Fruit fly (Drosophila melanogaster): ENCODE data around the gene CG11050.
A peak's percentile ranks its signal among the peaks of the same experiment; 100 is the strongest.

The CG11050 gene

dm6 chr2L:6561463-6562357, 49.1 kb upstream of the CG11050 start, which contains the start of the genes Trmt6 and Ent2 (continued):
- TF ChIP-seq caup (GFP tag; optimal IDR thresholded peaks at IDR 0.05; ENCODE audit: severe bottlenecking) (peak; percentile 94), nom (GFP tag; optimal IDR thresholded peaks at IDR 0.05) (peak; percentile 75), CG10274 (GFP tag; optimal IDR thresholded peaks at IDR 0.05) (peak; percentile 87), mam (GFP tag; optimal IDR thresholded peaks at IDR 0.05) (peak; percentile 98), HLHmδ (GFP tag; optimal IDR thresholded peaks at IDR 0.05) (no peak), CG8281 (tag; optimal IDR thresholded peaks at IDR 0.05) (peak; percentile 84), pros (GFP tag; optimal IDR thresholded peaks at IDR 0.05) (peak; percentile 34), lbe (GFP tag; optimal IDR thresholded peaks at IDR 0.05) (peak; percentile 91), CG13287 (GFP tag; IDR thresholded peaks at IDR 0.05; ENCODE audit: partially characterized antibody) (no peak; the same call in 1 of the 2 replicates), Max (GFP tag; optimal IDR thresholded peaks at IDR 0.05) (peak; percentile 90), CG12299 (tag; optimal IDR thresholded peaks at IDR 0.05) (peak; percentile 72), Meics (GFP tag; optimal IDR thresholded peaks at IDR 0.05) (peak; percentile 99), Dref (GFP tag; IDR thresholded peaks at IDR 0.05) (peak; percentile 49), CG1529 (GFP tag; optimal IDR thresholded peaks at IDR 0.05) (peak; percentile 82), CG6254 (GFP tag; optimal IDR thresholded peaks at IDR 0.05) (peak; percentile 82), CG14667 (GFP tag; IDR thresholded peaks at IDR 0.05) (peak; percentile 97), klu (GFP tag; IDR thresholded peaks at IDR 0.05) (peak; percentile 95), Gug (GFP tag; IDR thresholded peaks at IDR 0.05) (peak; percentile 99), CG2202 (tag; optimal IDR thresholded peaks at IDR 0.05) (peak; percentile 77), MTF-1 (GFP tag; optimal IDR thresholded peaks at IDR 0.05; ENCODE audit: borderline replicate concordance) (peak; percentile 89), Antp (GFP tag; optimal IDR thresholded peaks at IDR 0.05) (peak; percentile 98), CG1233 (GFP tag; optimal IDR thresholded peaks at IDR 0.05) (peak; percentile 89), CG6654 (GFP tag; optimal IDR thresholded peaks at IDR 0.05) (peak; percentile 87), CG4404 (GFP tag; IDR thresholded peaks at IDR 0.05) (peak; percentile 97), Optix (GFP tag; IDR thresholded peaks at IDR 0.05) (peak; percentile 97), Taf1 (GFP tag; IDR thresholded peaks at IDR 0.05) (peak; percentile 96), D (optimal IDR thresholded peaks at IDR 0.05) (peak; percentile 30), D (GFP tag; optimal IDR thresholded peaks at IDR 0.05) (peak; percentile 87), CG15601 (tag; optimal IDR thresholded peaks at IDR 0.05) (peak; percentile 85), Opbp (GFP tag; IDR thresholded peaks at IDR 0.05; ENCODE audit: partially characterized antibody) (0 out of 3 replicates have a peak, but pooled peaks have one; percentile 37), Mrtf (GFP tag; IDR thresholded peaks at IDR 0.05) (peak; percentile 98), CG4328 (GFP tag; optimal IDR thresholded peaks at IDR 0.05) (peak; percentile 80), Hr51 (GFP tag; optimal IDR thresholded peaks at IDR 0.05) (peak; percentile 94), CG13775 (GFP tag; optimal IDR thresholded peaks at IDR 0.05) (peak; percentile 93), CG15514 (GFP tag; optimal IDR thresholded peaks at IDR 0.05) (peak; percentile 90), CG12659 (GFP tag; optimal IDR thresholded peaks at IDR 0.05) (peak; percentile 94), NFAT (GFP tag; IDR thresholded peaks at IDR 0.05) (peak; percentile 98), CG12942 (GFP tag; optimal IDR thresholded peaks at IDR 0.05) (peak; percentile 93), zen (tag; optimal IDR thresholded peaks at IDR 0.05) (peak; percentile 88), ab (GFP tag; optimal IDR thresholded peaks at IDR 0.05) (peak; percentile 95), Nf-YC (tag; optimal IDR thresholded peaks at IDR 0.05) (peak; percentile 79), CG11695 (GFP tag; IDR thresholded peaks at IDR 0.05) (peak; percentile 95), CG4617 (GFP tag; optimal IDR thresholded peaks at IDR 0.05; ENCODE audit: borderline replicate concordance) (peak; percentile 91), ind (GFP tag; optimal IDR thresholded peaks at IDR 0.05) (peak; percentile 98), CG10959 (GFP tag; IDR thresholded peaks at IDR 0.05) (peak; percentile 94), knrl (GFP tag; IDR thresholded peaks at IDR 0.05; ENCODE audit: partially characterized antibody) (0 out of 3 replicates have a peak, but pooled peaks have one; percentile 8), CG14965 (GFP tag; optimal IDR thresholded peaks at IDR 0.05; ENCODE audit: borderline replicate concordance) (peak; percentile 47)

Measured in whole organism, embryonic.